Fruit fly (Drosophila melanogaster) whole organism, prepupa: ENCODE data around the gene mask.
A peak's percentile ranks its signal among the peaks of the same experiment; 100 is the strongest.

ENCODE experiments used
- Blimp-1 ChIP-seq: fragments of 200-800 bp; sonication (Bioruptor generic); optimal IDR thresholded peaks from 3 replicates; lab custom pipeline; 2017; ENCODE audit warnings: missing biosample characterization, missing genetic modification characterization, mild to moderate bottlenecking, moderate library complexity, missing genetic modification reagents
- CG10631 ChIP-seq: fragments of 200-800 bp; sonication (Bioruptor generic); optimal IDR thresholded peaks from 2 replicates; lab custom pipeline; 2016; ENCODE audit warnings: missing biosample characterization, missing genetic modification characterization
- CG11294 ChIP-seq: fragments of 200-800 bp; sonication (Bioruptor generic); IDR thresholded peaks from 2 replicates; pipeline ENCODE4 v1.3.6; 2022; ENCODE audit warnings: missing biosample characterization, missing genetic modification characterization
- CG11762 ChIP-seq: fragments of 200-800 bp; sonication (Bioruptor generic); optimal IDR thresholded peaks from 3 replicates; lab custom pipeline; 2016; ENCODE audit warnings: missing biosample characterization, missing genetic modification characterization; ENCODE audit not compliant: insufficient read depth
- CG11902 ChIP-seq: fragments of 200-800 bp; sonication (Bioruptor generic); optimal IDR thresholded peaks from 3 replicates; lab custom pipeline; 2016; ENCODE audit warnings: missing biosample characterization, missing genetic modification characterization
- CG3032 ChIP-seq: fragments of 200-800 bp; optimal IDR thresholded peaks from 2 replicates; lab custom pipeline; 2019; ENCODE audit warnings: missing biosample characterization, mild to moderate bottlenecking, missing genetic modification characterization, moderate library complexity
- CG31627 ChIP-seq: fragments of 200-800 bp; sonication (Bioruptor generic); optimal IDR thresholded peaks from 3 replicates; lab custom pipeline; 2016; ENCODE audit warnings: missing biosample characterization, missing genetic modification characterization
- CG32006 ChIP-seq: fragments of 200-800 bp; sonication (Bioruptor generic); optimal IDR thresholded peaks from 3 replicates; lab custom pipeline; 2017; ENCODE audit warnings: missing biosample characterization, mild to moderate bottlenecking, missing genetic modification characterization
- CG3919 ChIP-seq: fragments of 200-800 bp; sonication (Bioruptor generic); optimal IDR thresholded peaks from 3 replicates; lab custom pipeline; 2016; ENCODE audit warnings: missing biosample characterization, missing genetic modification characterization
- CG4318 ChIP-seq: fragments of 200-800 bp; sonication (Bioruptor generic); optimal IDR thresholded peaks from 3 replicates; lab custom pipeline; 2017; ENCODE audit warnings: missing biosample characterization, mild to moderate bottlenecking, missing genetic modification characterization
- CG6276 ChIP-seq: fragments of 200-800 bp; sonication (Bioruptor generic); optimal IDR thresholded peaks from 2 replicates; lab custom pipeline; 2017; ENCODE audit warnings: missing biosample characterization, mild to moderate bottlenecking, missing genetic modification characterization
- CG6808 ChIP-seq: fragments of 200-800 bp; sonication (Bioruptor generic); optimal IDR thresholded peaks from 3 replicates; lab custom pipeline; 2017; ENCODE audit warnings: missing biosample characterization, missing genetic modification characterization, mild to moderate bottlenecking, moderate library complexity, missing genetic modification reagents
- CG7368 ChIP-seq: fragments of 200-800 bp; sonication (Bioruptor generic); optimal IDR thresholded peaks from 3 replicates; lab custom pipeline; 2016; ENCODE audit warnings: missing biosample characterization, missing genetic modification characterization
- CG8119 ChIP-seq: fragments of 200-800 bp; sonication (Bioruptor generic); IDR thresholded peaks from 3 replicates; pipeline ENCODE4 v1.3.6; 2022; ENCODE audit warnings: missing biosample characterization, missing genetic modification characterization
- CG8319 ChIP-seq: fragments of 200-800 bp; sonication (Bioruptor generic); optimal IDR thresholded peaks from 3 replicates; lab custom pipeline; 2016; ENCODE audit warnings: missing biosample characterization, missing genetic modification characterization
- CG8632 ChIP-seq: fragments of 200-800 bp; sonication (Bioruptor generic); optimal IDR thresholded peaks from 3 replicates; lab custom pipeline; 2016; ENCODE audit warnings: missing biosample characterization, missing genetic modification characterization
- Eip75B ChIP-seq: fragments of 200-800 bp; sonication (Bioruptor generic); optimal IDR thresholded peaks from 3 replicates; lab custom pipeline; 2016; ENCODE audit warnings: missing biosample characterization, missing genetic modification characterization
- Eip93F ChIP-seq: fragments of 200-800 bp; sonication (Bioruptor generic); optimal IDR thresholded peaks from 2 replicates; lab custom pipeline; 2016; ENCODE audit warnings: missing biosample characterization, mild to moderate bottlenecking, missing genetic modification characterization
- Hr38 ChIP-seq: sonication (Bioruptor generic); optimal IDR thresholded peaks from 2 replicates; lab custom pipeline; 2016; ENCODE audit warnings: missing biosample characterization, missing genetic modification characterization
- Lpt ChIP-seq: fragments of 200-800 bp; sonication (Bioruptor generic); optimal IDR thresholded peaks from 3 replicates; lab custom pipeline; 2016; ENCODE audit warnings: missing biosample characterization, missing genetic modification characterization
- Met ChIP-seq: fragments of 200-800 bp; sonication (Bioruptor generic); optimal IDR thresholded peaks from 3 replicates; lab custom pipeline; 2016; ENCODE audit warnings: missing biosample characterization, missing genetic modification characterization
- Smox ChIP-seq: fragments of 200-800 bp; sonication (Bioruptor generic); optimal IDR thresholded peaks from 3 replicates; lab custom pipeline; 2016; ENCODE audit warnings: missing biosample characterization, missing genetic modification characterization
- Sox102F ChIP-seq: fragments of 200-800 bp; sonication (Bioruptor generic); optimal IDR thresholded peaks from 2 replicates; lab custom pipeline; 2016; ENCODE audit warnings: missing biosample characterization, mild to moderate bottlenecking, missing genetic modification characterization
- Sox14 ChIP-seq: fragments of 200-800 bp; sonication (Bioruptor generic); optimal IDR thresholded peaks from 3 replicates; lab custom pipeline; 2016; ENCODE audit warnings: missing biosample characterization, missing genetic modification characterization
- Sox15 ChIP-seq: fragments of 200-800 bp; sonication (Bioruptor generic); optimal IDR thresholded peaks from 3 replicates; lab custom pipeline; 2016; ENCODE audit warnings: missing biosample characterization, missing genetic modification characterization
- acj6 ChIP-seq: fragments of 200-800 bp; sonication (Bioruptor generic); optimal IDR thresholded peaks from 3 replicates; lab custom pipeline; 2016; ENCODE audit warnings: missing biosample characterization, missing genetic modification characterization
- cyc ChIP-seq: fragments of 200-800 bp; sonication (Bioruptor generic); optimal IDR thresholded peaks from 3 replicates; lab custom pipeline; 2016; ENCODE audit warnings: missing biosample characterization, missing genetic modification characterization
- dac ChIP-seq: fragments of 200-800 bp; sonication (Bioruptor generic); optimal IDR thresholded peaks from 2 replicates; lab custom pipeline; 2017; ENCODE audit warnings: missing biosample characterization, mild to moderate bottlenecking, missing genetic modification characterization
- dsx ChIP-seq: fragments of 200-800 bp; optimal IDR thresholded peaks from 3 replicates; lab custom pipeline; 2019; ENCODE audit warnings: missing biosample characterization, mild to moderate bottlenecking, missing genetic modification characterization, moderate library complexity; ENCODE audit not compliant: poor library complexity, severe bottlenecking
- eg ChIP-seq: fragments of 200-800 bp; sonication (Bioruptor generic); IDR thresholded peaks from 3 replicates; pipeline ENCODE4 v1.3.6; 2022; ENCODE audit warnings: missing biosample characterization, missing genetic modification characterization
- esn ChIP-seq: fragments of 200-800 bp; sonication (Bioruptor generic); optimal IDR thresholded peaks from 2 replicates; lab custom pipeline; 2016; ENCODE audit warnings: missing biosample characterization, mild to moderate bottlenecking, missing genetic modification characterization, moderate library complexity
- fd85E ChIP-seq: fragments of 200-800 bp; sonication (Bioruptor generic); optimal IDR thresholded peaks from 3 replicates; lab custom pipeline; 2016; ENCODE audit warnings: missing biosample characterization, missing genetic modification characterization
- fkh ChIP-seq: fragments of 200-800 bp; sonication (Bioruptor generic); optimal IDR thresholded peaks from 3 replicates; lab custom pipeline; 2017; ENCODE audit warnings: missing biosample characterization, mild to moderate bottlenecking, missing genetic modification characterization, moderate library complexity
- lz ChIP-seq: fragments of 200-800 bp; sonication (Bioruptor generic); optimal IDR thresholded peaks from 3 replicates; lab custom pipeline; 2016; ENCODE audit warnings: missing biosample characterization, missing genetic modification characterization
- salr ChIP-seq, 2 experiments: fragments of 200-800 bp; sonication (Bioruptor generic); optimal IDR thresholded peaks; 3 replicates each; lab custom pipeline; 2016 to 2018; ENCODE audit warnings: missing biosample characterization in 2 of 2, missing genetic modification characterization in 2 of 2, mild to moderate bottlenecking in 1 of 2
- spab ChIP-seq: fragments of 200-800 bp; sonication (Bioruptor generic); optimal IDR thresholded peaks from 2 replicates; lab custom pipeline; 2017; ENCODE audit warnings: missing biosample characterization, mild to moderate bottlenecking, missing genetic modification characterization, missing genetic modification reagents
- ss ChIP-seq, 2 experiments: fragments of 200-800 bp; sonication (Bioruptor generic); optimal IDR thresholded peaks; 2 replicates in 1 of 2; 3 replicates in 1 of 2; lab custom pipeline; 2017 to 2018; ENCODE audit warnings: mild to moderate bottlenecking in 2 of 2, missing biosample characterization in 2 of 2, missing genetic modification characterization in 2 of 2, moderate library complexity in 1 of 2
- topi ChIP-seq: fragments of 200-800 bp; sonication (Bioruptor generic); optimal IDR thresholded peaks from 3 replicates; lab custom pipeline; 2016; ENCODE audit warnings: missing biosample characterization, missing genetic modification characterization
- vri ChIP-seq: fragments of 200-800 bp; sonication (Bioruptor generic); optimal IDR thresholded peaks from 3 replicates; lab custom pipeline; 2016; ENCODE audit warnings: missing biosample characterization, mild to moderate bottlenecking, missing genetic modification characterization

Gene mask

dm6 chr3R:24272775-24273290, 42.5 kb downstream of the mask start, which contains the start of gene Orct2 (continued):
- peak; percentile 34 for TF ChIP-seq Lpt (GFP tag; lab: Kevin White, UChicago)
- TF ChIP-seq dsx (GFP tag; lab: Kevin White, UChicago), result no peak
- TF ChIP-seq Sox15 (GFP tag; lab: Kevin White, UChicago), result no peak
- TF ChIP-seq esn (GFP tag; lab: Kevin White, UChicago), result no peak
- peak; percentile 39 for TF ChIP-seq CG6808 (GFP tag; lab: Kevin White, UChicago)
- TF ChIP-seq CG6276, result peak; percentile 2
- no peak for TF ChIP-seq Hr38 (GFP tag; lab: Kevin White, UChicago)
- no peak for TF ChIP-seq Smox (GFP tag; lab: Kevin White, UChicago)
- no peak for TF ChIP-seq cyc (GFP tag; lab: Kevin White, UChicago)
- TF ChIP-seq lz, result no peak
- peak; percentile 38 for TF ChIP-seq Eip75B (GFP tag; lab: Kevin White, UChicago)
- no peak for TF ChIP-seq Sox14
- TF ChIP-seq CG31627, result no peak
- peak; percentile 10 for TF ChIP-seq spab
- TF ChIP-seq ss (GFP tag; optimal IDR thresholded peaks at IDR 0.05; lab: Kevin White, UChicago), result peak; percentile 24 to 33
- peak; percentile 3 for TF ChIP-seq CG32006 (GFP tag; lab: Kevin White, UChicago)
- TF ChIP-seq CG8632 (GFP tag; lab: Kevin White, UChicago), result no peak
- TF ChIP-seq Met (GFP tag; lab: Kevin White, UChicago), result peak; percentile 41
- 0 out of 2 replicates have a peak, but pooled peaks have one; percentile 15 for TF ChIP-seq CG11294 (GFP tag; lab: Robert Waterston, UW)
- no peak for TF ChIP-seq salr (GFP tag; optimal IDR thresholded peaks at IDR 0.05; lab: Kevin White, UChicago)
- TF ChIP-seq Blimp-1 (GFP tag; lab: Kevin White, UChicago), result peak; percentile 15
- TF ChIP-seq CG11902 (GFP tag; lab: Kevin White, UChicago), result no peak
- no peak for TF ChIP-seq fd85E (GFP tag; lab: Kevin White, UChicago)
- no peak for TF ChIP-seq CG4318
- TF ChIP-seq CG7368 (GFP tag; lab: Kevin White, UChicago), result peak; percentile 31
- TF ChIP-seq acj6 (GFP tag; lab: Kevin White, UChicago), result no peak
- TF ChIP-seq Eip93F (GFP tag; lab: Kevin White, UChicago), result no peak
- TF ChIP-seq eg, result peak; percentile 28; the same call in 2 of the 3 replicates
- no peak for TF ChIP-seq topi (GFP tag; lab: Kevin White, UChicago)
- TF ChIP-seq Sox102F (GFP tag; lab: Kevin White, UChicago), result peak; percentile 30
- no peak for TF ChIP-seq dac
- no peak for TF ChIP-seq CG11762 (GFP tag; lab: Kevin White, UChicago)
- peak; percentile 51; the same call in 1 of the 3 replicates for TF ChIP-seq CG8119
- TF ChIP-seq CG8319 (GFP tag; lab: Kevin White, UChicago), result no peak
- no peak for TF ChIP-seq CG3032 (tag; lab: Kevin White, UChicago)
- TF ChIP-seq, all 60 proteins: peak for 27

dm6 chr3R:24274212-24274611, 43.9 kb downstream of the mask start:
- TF ChIP-seq salr (GFP tag; optimal IDR thresholded peaks at IDR 0.05; lab: Kevin White, UChicago) (no peak), fkh (no peak), Hr38 (GFP tag; lab: Kevin White, UChicago) (no peak), dac (no peak), CG3919 (GFP tag; lab: Kevin White, UChicago) (no peak), Sox14 (no peak), vri (GFP tag; lab: Kevin White, UChicago) (no peak), CG11902 (GFP tag; lab: Kevin White, UChicago) (no peak), CG10631 (GFP tag; lab: Kevin White, UChicago) (no peak)
